Fruit fly (Drosophila melanogaster) whole organism, wandering third instar larva: Measurements from ENCODE around the gene TTLL3B.
A peak's percentile ranks its signal among the peaks of the same experiment; 100 is the strongest.

ENCODE experiments used
- CG9705 ChIP-seq: fragments of 200-800 bp; sonication (Bioruptor generic); optimal IDR thresholded peaks from 2 replicates; lab custom pipeline; 2018; ENCODE audit warnings: missing biosample characterization, mild to moderate bottlenecking, missing genetic modification characterization
- CrebA ChIP-seq: fragments of 200-800 bp; sonication (Bioruptor generic); optimal IDR thresholded peaks from 2 replicates; lab custom pipeline; 2016; ENCODE audit warnings: missing biosample characterization, mild to moderate bottlenecking, missing genetic modification characterization, borderline replicate concordance
- Dif ChIP-seq: fragments of 200-275, 200-300 bp; sonication (Bioruptor generic); optimal IDR thresholded peaks from 2 replicates; lab custom pipeline; 2018; ENCODE audit warnings: missing biosample characterization, missing genetic modification characterization; ENCODE audit not compliant: partially characterized antibody
- GATAd ChIP-seq: sonication (Bioruptor generic); optimal IDR thresholded peaks from 2 replicates; lab custom pipeline; 2016; ENCODE audit warnings: missing biosample characterization, missing genetic modification characterization
- HLH106 ChIP-seq: fragments of 200-800 bp; optimal IDR thresholded peaks from 3 replicates; lab custom pipeline; 2019; ENCODE audit warnings: missing biosample characterization, mild to moderate bottlenecking, missing genetic modification characterization, moderate library complexity
- Hr78 ChIP-seq: fragments of >200 bp; optimal IDR thresholded peaks from 2 replicates; lab custom pipeline; 2017; ENCODE audit warnings: missing biosample characterization, missing genetic modification characterization
- Hr83 ChIP-seq: fragments of 200-300 bp; sonication (Bioruptor generic); optimal IDR thresholded peaks from 2 replicates; lab custom pipeline; 2016; ENCODE audit warnings: missing biosample characterization, mild to moderate bottlenecking, missing genetic modification characterization, moderate library complexity; ENCODE audit not compliant: poor library complexity, severe bottlenecking
- Jra ChIP-seq: sonication (Bioruptor generic); optimal IDR thresholded peaks from 2 replicates; lab custom pipeline; 2016; ENCODE audit warnings: missing biosample characterization, missing genetic modification characterization
- Mio ChIP-seq: sonication (Bioruptor generic); optimal IDR thresholded peaks from 2 replicates; lab custom pipeline; 2016; ENCODE audit warnings: missing biosample characterization, missing genetic modification characterization
- Myc ChIP-seq: fragments of >200 bp; optimal IDR thresholded peaks from 2 replicates; lab custom pipeline; 2017
- N ChIP-seq: fragments of >200 bp; optimal IDR thresholded peaks from 2 replicates; lab custom pipeline; 2018; ENCODE audit warnings: missing biosample characterization, missing external identifiers, missing genetic modification characterization
- OdsH ChIP-seq: fragments of 200-800 bp; sonication (Bioruptor generic); optimal IDR thresholded peaks from 2 replicates; lab custom pipeline; 2016; ENCODE audit warnings: missing biosample characterization, mild to moderate bottlenecking, missing genetic modification characterization
- Rel ChIP-seq, 2 experiments: fragments of 200-800 bp; sonication (Bioruptor generic) in 1 of 2; optimal IDR thresholded peaks; 2 replicates in 1 of 2; 3 replicates in 1 of 2; lab custom pipeline; 2016 to 2019; ENCODE audit warnings: mild to moderate bottlenecking in 2 of 2, missing biosample characterization in 2 of 2, missing genetic modification characterization in 2 of 2, moderate library complexity in 1 of 2
- Vsx2 ChIP-seq: fragments of 200-300, 225-300 bp; sonication (Bioruptor generic); optimal IDR thresholded peaks from 2 replicates; lab custom pipeline; 2018; ENCODE audit warnings: missing biosample characterization, missing genetic modification characterization; ENCODE audit not compliant: partially characterized antibody
- br ChIP-seq: fragments of 200-800 bp; sonication (Bioruptor generic); optimal IDR thresholded peaks from 2 replicates; lab custom pipeline; 2016; ENCODE audit warnings: missing biosample characterization, missing genetic modification characterization
- dl ChIP-seq, 2 experiments: fragments of 175-275, 200-275 bp in 1 of 2; fragments of 200-275 bp in 1 of 2; sonication (Bioruptor generic); optimal IDR thresholded peaks; lab custom pipeline; 2018; ENCODE audit warnings: mild to moderate bottlenecking in 2 of 2, missing biosample characterization in 2 of 2, missing genetic modification characterization in 2 of 2, moderate library complexity in 2 of 2; ENCODE audit not compliant: partially characterized antibody in 2 of 2, insufficient read depth in 1 of 2
- dmrt93B ChIP-seq: fragments of 200-800 bp; sonication (Bioruptor generic); optimal IDR thresholded peaks from 2 replicates; lab custom pipeline; 2018; ENCODE audit warnings: missing biosample characterization, mild to moderate bottlenecking, missing genetic modification characterization
- dsf ChIP-seq: sonication (Bioruptor generic); optimal IDR thresholded peaks from 2 replicates; lab custom pipeline; 2016; ENCODE audit warnings: missing biosample characterization, missing genetic modification characterization, borderline replicate concordance
- foxo ChIP-seq, 2 experiments: fragments of 200-800 bp; sonication (Bioruptor generic); optimal IDR thresholded peaks; 2 replicates in 1 of 2; 3 replicates in 1 of 2; lab custom pipeline; 2016 to 2017; ENCODE audit warnings: missing biosample characterization in 2 of 2, missing genetic modification characterization in 2 of 2
- fru ChIP-seq: fragments of 200-800 bp; sonication (Bioruptor generic); optimal IDR thresholded peaks from 3 replicates; lab custom pipeline; 2016; ENCODE audit warnings: missing biosample characterization, mild to moderate bottlenecking, missing genetic modification characterization
- h ChIP-seq: fragments of 200-800 bp; sonication (Bioruptor generic); optimal IDR thresholded peaks from 3 replicates; lab custom pipeline; 2016; ENCODE audit warnings: missing biosample characterization, mild to moderate bottlenecking, missing genetic modification characterization
- jim ChIP-seq: fragments of 175-275, 200-325 bp; sonication (Bioruptor generic); optimal IDR thresholded peaks from 2 replicates; lab custom pipeline; 2016; ENCODE audit warnings: missing biosample characterization, mild to moderate bottlenecking, missing genetic modification characterization
- psq ChIP-seq: fragments of 200-800 bp; sonication (Bioruptor generic); optimal IDR thresholded peaks from 3 replicates; lab custom pipeline; 2017; ENCODE audit warnings: missing biosample characterization, mild to moderate bottlenecking, missing genetic modification characterization, moderate library complexity
- rgr ChIP-seq: fragments of 200-800 bp; sonication (Bioruptor generic); optimal IDR thresholded peaks from 3 replicates; lab custom pipeline; 2016; ENCODE audit warnings: missing biosample characterization, mild to moderate bottlenecking, missing genetic modification characterization
- sage ChIP-seq: fragments of 200-800 bp; sonication (Bioruptor generic); optimal IDR thresholded peaks from 2 replicates; lab custom pipeline; 2016; ENCODE audit warnings: missing biosample characterization, mild to moderate bottlenecking, missing genetic modification characterization
- tai ChIP-seq: sonication (Bioruptor generic); optimal IDR thresholded peaks from 2 replicates; lab custom pipeline; 2016; ENCODE audit warnings: missing biosample characterization, missing genetic modification characterization
- usp ChIP-seq: fragments of >200 bp; optimal IDR thresholded peaks from 2 replicates; lab custom pipeline; 2017; ENCODE audit warnings: missing biosample characterization, missing genetic modification characterization
- woc ChIP-seq: sonication (Bioruptor generic); optimal IDR thresholded peaks from 2 replicates; lab custom pipeline; 2016; ENCODE audit warnings: missing biosample characterization, mild to moderate bottlenecking, missing genetic modification characterization

The TTLL3B gene

DNA sequence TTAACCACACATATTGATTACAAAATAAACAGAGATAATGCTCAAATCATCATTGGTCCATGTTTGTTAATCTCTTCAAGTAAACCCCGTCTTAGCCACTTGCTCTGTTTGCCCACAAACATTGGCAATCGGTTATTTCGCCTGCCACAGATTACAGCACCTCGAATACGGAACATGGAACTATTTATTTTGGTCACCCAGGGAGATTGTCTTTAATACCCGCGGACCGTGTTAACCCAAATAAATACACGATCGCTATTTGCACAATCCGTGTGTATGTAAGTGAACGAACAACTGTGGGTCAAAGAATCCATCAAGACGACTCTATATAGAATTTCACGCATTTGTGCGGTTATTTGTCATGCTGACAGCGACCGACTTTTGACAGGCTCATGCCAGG, 31.9 kb upstream of the TTLL3B start:
- TF ChIP-seq HLH106 (tag; lab: Kevin White, UChicago) (no peak), Jra (GFP tag; lab: Kevin White, UChicago) (no peak), dmrt93B (GFP tag; lab: Kevin White, UChicago) (no peak), N (GFP tag; lab: Kevin White, UChicago) (no peak), OdsH (GFP tag; lab: Kevin White, UChicago) (no peak), Vsx2 (GFP tag; lab: Kevin White, UChicago) (no peak), CrebA (GFP tag; lab: Kevin White, UChicago) (no peak), dsf (GFP tag; lab: Kevin White, UChicago) (no peak), h (GFP tag; lab: Kevin White, UChicago) (no peak), woc (no peak), CG9705 (GFP tag; lab: Kevin White, UChicago) (no peak), Myc (lab: Kevin White, UChicago) (no peak), rgr (GFP tag; lab: Kevin White, UChicago) (no peak), GATAd (GFP tag; lab: Kevin White, UChicago) (no peak), tai (GFP tag; lab: Kevin White, UChicago) (no peak), Hr83 (GFP tag; lab: Kevin White, UChicago) (no peak)
- TF ChIP-seq, all 38 proteins: peak for 0

DNA sequence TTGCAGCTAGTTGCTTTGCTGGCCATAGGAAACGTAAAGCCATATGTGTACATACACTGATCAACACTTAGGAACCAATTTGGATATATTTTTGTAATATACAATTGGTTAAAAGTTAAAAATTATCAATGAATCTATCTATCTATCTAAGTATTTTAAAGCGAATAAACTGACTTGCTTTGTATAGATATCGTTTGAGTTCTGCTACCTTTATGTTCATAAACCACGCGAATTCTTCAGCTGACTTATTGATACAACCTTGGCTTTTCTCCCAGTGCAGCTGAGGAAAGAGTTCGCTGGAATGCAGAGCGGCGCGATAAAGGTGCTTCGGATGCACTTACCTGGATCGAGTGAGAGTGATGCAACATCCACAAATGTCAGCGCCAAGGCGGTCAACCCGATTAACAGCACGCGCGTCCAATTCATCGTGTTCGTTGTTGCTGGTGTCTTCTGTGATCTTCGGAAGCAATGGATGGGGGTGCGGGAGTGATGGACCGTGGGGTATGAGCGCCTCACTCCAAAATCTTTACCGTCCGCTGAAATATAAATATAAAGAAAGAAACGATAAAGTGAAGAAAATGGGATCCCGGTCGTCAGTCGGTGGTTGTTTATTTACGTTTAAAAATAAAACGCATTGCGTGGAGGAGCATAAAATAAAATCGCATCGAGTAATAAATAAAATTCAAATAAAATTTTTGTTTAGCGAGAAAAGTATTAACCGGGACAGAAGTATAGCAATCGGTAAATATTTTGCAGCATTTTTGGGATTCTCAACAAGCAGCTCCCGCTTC, 31.1 kb upstream of the TTLL3B start:
- TF ChIP-seq foxo (GFP tag; optimal IDR thresholded peaks at IDR 0.05; lab: Kevin White, UChicago) (peak in 1 of 2 experiments; percentile 5), sage (GFP tag; lab: Kevin White, UChicago) (no peak), h (GFP tag; lab: Kevin White, UChicago) (peak; percentile 5), fru (GFP tag; lab: Kevin White, UChicago) (peak; percentile 16)

DNA sequence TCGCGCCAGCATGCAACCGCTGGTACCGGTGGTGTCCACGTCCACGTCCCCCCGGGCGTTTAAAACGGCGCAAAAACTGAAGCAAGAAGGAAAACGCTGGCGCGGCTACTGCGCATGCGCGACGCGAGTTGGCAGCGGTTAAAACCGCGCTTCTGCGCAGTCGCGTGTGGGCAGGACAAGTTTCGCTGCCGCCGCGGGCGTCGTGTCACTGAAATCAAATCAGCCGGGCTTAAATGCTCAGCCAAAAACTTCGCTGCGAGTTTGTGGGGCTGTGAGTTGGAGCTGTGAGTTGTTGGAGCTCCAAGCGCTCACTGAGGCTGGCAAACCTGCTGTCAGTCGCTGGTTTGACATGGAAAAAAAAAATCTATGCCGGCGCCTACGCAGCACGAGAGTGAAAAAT, 27.6 kb upstream of the TTLL3B start:
- no peak for TF ChIP-seq Vsx2 (GFP tag; lab: Kevin White, UChicago)

DNA sequence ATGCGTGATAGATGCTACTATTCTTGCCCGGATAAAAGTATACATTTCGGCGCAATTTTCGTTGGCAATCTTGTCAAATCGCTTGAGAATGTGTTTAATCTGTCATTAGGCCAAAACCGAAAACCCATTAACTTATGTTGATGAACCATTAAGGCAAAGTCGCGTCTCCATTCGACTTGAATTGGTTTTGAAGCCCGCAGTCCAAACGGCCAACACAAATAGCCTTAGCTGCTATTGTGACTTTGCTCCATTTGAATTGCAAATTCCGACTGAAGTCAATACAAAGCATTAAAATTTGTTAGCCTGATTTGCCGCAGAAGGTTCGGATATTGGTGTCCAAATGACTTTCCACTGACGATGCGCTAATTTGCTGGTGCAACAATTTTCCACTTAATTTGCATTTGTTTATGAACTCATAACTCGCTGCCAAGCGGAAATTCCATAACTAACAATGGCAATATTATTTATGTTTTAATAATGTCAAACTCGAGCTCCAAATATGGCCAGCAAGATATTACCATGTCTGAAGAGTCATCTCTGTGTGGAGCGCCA, 26.2 kb upstream of the TTLL3B start:
- TF ChIP-seq jim (GFP tag; lab: Kevin White, UChicago) (no peak), dmrt93B (GFP tag; lab: Kevin White, UChicago) (no peak), usp (no peak), dl (GFP tag; optimal IDR thresholded peaks at IDR 0.05; lab: Kevin White, UChicago; ENCODE audit: insufficient read depth in 1 of 2, partially characterized antibody in 2 of 2) (no peak), Rel (GFP tag; optimal IDR thresholded peaks at IDR 0.05; lab: Kevin White, UChicago) (no peak), Rel (tag; optimal IDR thresholded peaks at IDR 0.05; lab: Kevin White, UChicago) (no peak), CrebA (GFP tag; lab: Kevin White, UChicago) (no peak), Hr83 (GFP tag; lab: Kevin White, UChicago) (no peak), Dif (GFP tag; lab: Kevin White, UChicago) (no peak), Mio (GFP tag; lab: Kevin White, UChicago) (no peak), dsf (GFP tag; lab: Kevin White, UChicago) (no peak), Hr78 (GFP tag; lab: Kevin White, UChicago) (no peak), GATAd (GFP tag; lab: Kevin White, UChicago) (no peak), br (GFP tag; lab: Kevin White, UChicago) (no peak), woc (no peak)

DNA sequence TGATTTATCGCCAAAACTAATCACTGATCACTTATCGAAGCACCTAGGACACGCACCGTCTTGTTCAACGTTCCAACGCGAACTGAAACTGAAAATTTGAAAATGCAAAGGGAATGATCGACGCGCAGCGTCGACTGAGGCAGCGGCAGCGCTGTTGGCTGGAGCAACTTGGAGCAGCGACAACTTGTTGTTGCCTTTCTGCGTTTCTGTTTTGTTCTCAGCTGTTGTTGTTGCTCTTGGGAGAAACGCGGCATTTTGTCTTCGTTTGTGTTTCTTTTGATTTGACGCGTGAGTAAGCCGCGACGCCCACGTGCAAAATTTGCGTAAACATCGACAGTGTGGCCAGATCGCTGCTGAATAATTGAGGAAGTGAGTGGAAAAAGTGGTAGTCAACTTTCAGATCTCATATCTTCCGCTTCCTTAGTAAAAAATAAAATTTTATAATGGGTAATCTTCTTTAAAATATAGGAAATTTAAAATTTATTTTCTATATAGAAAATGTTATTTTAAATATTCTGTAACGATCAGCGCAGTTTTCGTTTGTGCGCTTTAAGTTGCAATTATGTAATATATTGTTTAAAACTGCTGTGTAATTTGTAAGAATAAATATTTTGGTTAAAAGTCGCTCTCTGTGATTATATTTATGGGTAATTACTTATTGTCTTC, 23.5 kb upstream of the TTLL3B start, which contains the start of gene Tsp:
Gene Tsp, minus strand, starts transcription at position 90 of the 666 bp plus-strand sequence.
- TF ChIP-seq jim (GFP tag; lab: Kevin White, UChicago) (no peak), psq (GFP tag; lab: Kevin White, UChicago) (peak; percentile 8)
